Fruit fly (Drosophila melanogaster) whole organism, pupa: ENCODE data around the gene CG16779.

Experiments
- CG10348 ChIP-seq: fragments of 200-800 bp; sonication (Bioruptor generic); IDR thresholded peaks from 2 replicates; pipeline ENCODE4 v1.3.6; 2022; ENCODE audit warnings: missing biosample characterization, missing genetic modification characterization
- CG34367 ChIP-seq: fragments of 200-800 bp; sonication (Bioruptor generic); optimal IDR thresholded peaks from 2 replicates; lab custom pipeline; 2018; ENCODE audit warnings: missing biosample characterization, mild to moderate bottlenecking, missing genetic modification characterization
- CG4496 ChIP-seq: fragments of 200-800 bp; sonication (Bioruptor generic); IDR thresholded peaks from 3 replicates; pipeline ENCODE4 v1.3.6; 2022; ENCODE audit warnings: missing biosample characterization, missing genetic modification characterization
- CG8301 ChIP-seq: fragments of 200-800 bp; sonication (Bioruptor generic); optimal IDR thresholded peaks from 2 replicates; lab custom pipeline; 2018; ENCODE audit warnings: missing biosample characterization, mild to moderate bottlenecking, missing genetic modification characterization
- EcR ChIP-seq: fragments of 200-800 bp; sonication (Bioruptor generic); optimal IDR thresholded peaks from 3 replicates; lab custom pipeline; 2019; ENCODE audit warnings: missing biosample characterization, missing genetic modification characterization, mild to moderate bottlenecking, moderate library complexity, missing genetic modification reagents
- Snoo ChIP-seq: fragments of 200-800 bp; sonication (Bioruptor generic); optimal IDR thresholded peaks from 3 replicates; lab custom pipeline; 2017; ENCODE audit warnings: missing biosample characterization, mild to moderate bottlenecking, missing genetic modification characterization, inconsistent platforms
- rn ChIP-seq: fragments of 200-800 bp; sonication (Bioruptor generic); IDR thresholded peaks from 2 replicates; pipeline ENCODE4 v1.3.6; 2022; ENCODE audit warnings: missing biosample characterization, missing genetic modification characterization

- TF ChIP-seq rn (GFP tag; lab: Robert Waterston, UW), result no peak
- no peak for TF ChIP-seq CG4496 (GFP tag; lab: Robert Waterston, UW)
- TF ChIP-seq Snoo, result no peak
- TF ChIP-seq EcR (GFP tag; lab: Kevin White, UChicago), result peak; percentile 90
- peak; percentile 19 for TF ChIP-seq CG34367
- TF ChIP-seq CG10348 (GFP tag; lab: Robert Waterston, UW), result no peak
- no peak for TF ChIP-seq CG8301 (tag; lab: Kevin White, UChicago)
These were observed 33.8 kb downstream of the CG16779 start for dm6 chr3R:9459385-9460285.
